Worm (Caenorhabditis elegans) whole organism, late embryonic: ENCODE measurements around the gene D1054.8.

Source experiments
- C08G9.2 ChIP-seq: sonication (generic microtip); optimal IDR thresholded peaks from 2 replicates; lab custom pipeline; 2016; ENCODE audit warnings: mild to moderate bottlenecking, missing genetic modification characterization, moderate library complexity, missing compliant biosample characterization
- C38D4.7 ChIP-seq: fragments of 200-800 bp; sonication (Bioruptor generic); optimal IDR thresholded peaks from 2 replicates; lab custom pipeline; 2018; ENCODE audit warnings: mild to moderate bottlenecking, missing genetic modification characterization, moderate library complexity, missing compliant biosample characterization
- F13H6.1 ChIP-seq: sonication (generic microtip); optimal IDR thresholded peaks from 2 replicates; lab custom pipeline; 2016; ENCODE audit warnings: missing genetic modification characterization, missing compliant biosample characterization
- ahr-1 ChIP-seq: sonication (generic microtip); optimal IDR thresholded peaks from 2 replicates; lab custom pipeline; 2016; ENCODE audit warnings: missing genetic modification characterization, missing compliant biosample characterization
- ama-1 ChIP-seq: fragments of 150-350 bp; optimal IDR thresholded peaks from 2 replicates; lab custom pipeline; 2014
- ceh-14 ChIP-seq: sonication (generic microtip); optimal IDR thresholded peaks from 2 replicates; lab custom pipeline; 2016; ENCODE audit warnings: missing genotype, missing genetic modification characterization, missing compliant biosample characterization
- ceh-19 ChIP-seq: fragments of 200-800 bp; sonication (Bioruptor generic); optimal IDR thresholded peaks from 2 replicates; lab custom pipeline; 2018; ENCODE audit warnings: mild to moderate bottlenecking, missing genetic modification characterization, missing compliant biosample characterization
- ceh-22 ChIP-seq: sonication (generic microtip); optimal IDR thresholded peaks from 2 replicates; lab custom pipeline; 2017; ENCODE audit warnings: missing biosample characterization, missing genetic modification characterization
- ceh-24 ChIP-seq: sonication (generic microtip); optimal IDR thresholded peaks from 2 replicates; lab custom pipeline; 2016; ENCODE audit warnings: mild to moderate bottlenecking, missing genetic modification characterization, missing compliant biosample characterization
- ceh-30 ChIP-seq: fragments of 150-350 bp; optimal IDR thresholded peaks from 2 replicates; lab custom pipeline; 2014; ENCODE audit warnings: missing biosample characterization, missing genetic modification characterization
- ceh-45 ChIP-seq: fragments of 200-800 bp; sonication (Bioruptor generic); IDR thresholded peaks from 2 replicates; pipeline ENCODE4 v1.3.6; 2022; ENCODE audit warnings: missing genetic modification reagents, missing genetic modification characterization, missing compliant biosample characterization
- ceh-6 ChIP-seq: fragments of 200-800 bp; sonication (Bioruptor generic); optimal IDR thresholded peaks from 2 replicates; lab custom pipeline; 2018; ENCODE audit warnings: mild to moderate bottlenecking, missing genetic modification characterization, missing compliant biosample characterization
- ceh-9 ChIP-seq: sonication (generic microtip); optimal IDR thresholded peaks from 2 replicates; lab custom pipeline; 2016; ENCODE audit warnings: mild to moderate bottlenecking, missing genetic modification characterization, inconsistent platforms, missing compliant biosample characterization
- dve-1 ChIP-seq: sonication (generic microtip); optimal IDR thresholded peaks from 2 replicates; lab custom pipeline; 2017; ENCODE audit warnings: antibody characterized with exemption, mild to moderate bottlenecking, missing genetic modification characterization, missing compliant biosample characterization
- elt-4 ChIP-seq: sonication (generic microtip); optimal IDR thresholded peaks from 2 replicates; lab custom pipeline; 2016; ENCODE audit warnings: missing genetic modification characterization, missing compliant biosample characterization
- fax-1 ChIP-seq: sonication (generic microtip); optimal IDR thresholded peaks from 2 replicates; lab custom pipeline; 2016; ENCODE audit warnings: missing genotype, missing genetic modification characterization, missing compliant biosample characterization
- gmeb-2 ChIP-seq: sonication (generic microtip); optimal IDR thresholded peaks from 2 replicates; lab custom pipeline; 2016; ENCODE audit warnings: missing genetic modification characterization, inconsistent platforms, missing compliant biosample characterization
- hlh-15 ChIP-seq: sonication (generic microtip); optimal IDR thresholded peaks from 2 replicates; lab custom pipeline; 2016; ENCODE audit warnings: missing genetic modification characterization, missing compliant biosample characterization
- hlh-8 ChIP-seq: sonication (generic microtip); optimal IDR thresholded peaks from 2 replicates; lab custom pipeline; 2016; ENCODE audit warnings: missing genotype, missing genetic modification characterization, missing compliant biosample characterization
- lin-11 ChIP-seq: fragments of 200-800 bp; sonication (Bioruptor generic); optimal IDR thresholded peaks from 2 replicates; lab custom pipeline; 2018; ENCODE audit warnings: mild to moderate bottlenecking, missing genetic modification characterization, missing compliant biosample characterization
- mec-3 ChIP-seq: sonication (generic microtip); optimal IDR thresholded peaks from 2 replicates; lab custom pipeline; 2016; ENCODE audit warnings: borderline replicate concordance, missing genetic modification characterization, missing compliant biosample characterization
- npax-4 ChIP-seq: sonication (generic microtip); optimal IDR thresholded peaks from 2 replicates; lab custom pipeline; 2016; ENCODE audit warnings: missing genetic modification characterization, missing compliant biosample characterization
- odd-2 ChIP-seq: sonication (generic microtip); optimal IDR thresholded peaks from 2 replicates; lab custom pipeline; 2017; ENCODE audit warnings: antibody characterized with exemption, mild to moderate bottlenecking, missing genetic modification characterization, missing compliant biosample characterization
- pag-3 ChIP-seq: sonication (generic microtip); optimal IDR thresholded peaks from 2 replicates; lab custom pipeline; 2016; ENCODE audit warnings: missing compliant biosample characterization, missing genetic modification characterization, borderline replicate concordance
- pax-1 ChIP-seq: fragments of 150-350 bp; optimal IDR thresholded peaks from 2 replicates; lab custom pipeline; 2014; ENCODE audit warnings: missing biosample characterization, missing genetic modification characterization
- pha-2 ChIP-seq: sonication (generic microtip); optimal IDR thresholded peaks from 2 replicates; lab custom pipeline; 2017; ENCODE audit warnings: mild to moderate bottlenecking, missing genetic modification characterization, missing compliant biosample characterization
- sox-2 ChIP-seq: fragments of 200-800 bp; sonication (Bioruptor generic); IDR thresholded peaks from 2 replicates; pipeline ENCODE4 v1.3.6; 2022; ENCODE audit warnings: missing genetic modification reagents, missing genetic modification characterization, missing compliant biosample characterization
- syd-9 ChIP-seq: sonication (generic microtip); optimal IDR thresholded peaks from 2 replicates; lab custom pipeline; 2016; ENCODE audit warnings: mild to moderate bottlenecking, missing genetic modification characterization, moderate library complexity, missing compliant biosample characterization
- tbx-7 ChIP-seq: sonication (generic microtip); optimal IDR thresholded peaks from 2 replicates; lab custom pipeline; 2016; ENCODE audit warnings: missing genotype, missing genetic modification characterization, missing compliant biosample characterization
- unc-3 ChIP-seq, 2 experiments: fragments of 200-800 bp in 1 of 2; sonication (Bioruptor generic) in 1 of 2; sonication (generic microtip) in 1 of 2; conservative IDR thresholded peaks in 1 of 2; optimal IDR thresholded peaks in 1 of 2; 2 replicates each; pipeline versions ENCODE4 v1.3.6 to Lab custom; 2016 to 2022; ENCODE audit warnings: missing compliant biosample characterization in 2 of 2, missing genetic modification characterization in 2 of 2, missing genetic modification reagents in 1 of 2
- unc-55 ChIP-seq: sonication (generic microtip); optimal IDR thresholded peaks from 2 replicates; lab custom pipeline; 2017; ENCODE audit warnings: missing biosample characterization, missing genetic modification reagents, missing genetic modification characterization
- unc-86 ChIP-seq: sonication (generic microtip); optimal IDR thresholded peaks from 2 replicates; lab custom pipeline; 2016; ENCODE audit warnings: missing genetic modification characterization, missing compliant biosample characterization
- zip-5 ChIP-seq: sonication (generic microtip); optimal IDR thresholded peaks from 2 replicates; lab custom pipeline; 2016; ENCODE audit warnings: missing genetic modification characterization, missing compliant biosample characterization
- ztf-16 ChIP-seq: sonication (generic microtip); optimal IDR thresholded peaks from 2 replicates; lab custom pipeline; 2017; ENCODE audit warnings: missing genetic modification characterization, missing compliant biosample characterization

Gene D1054.8

DNA sequence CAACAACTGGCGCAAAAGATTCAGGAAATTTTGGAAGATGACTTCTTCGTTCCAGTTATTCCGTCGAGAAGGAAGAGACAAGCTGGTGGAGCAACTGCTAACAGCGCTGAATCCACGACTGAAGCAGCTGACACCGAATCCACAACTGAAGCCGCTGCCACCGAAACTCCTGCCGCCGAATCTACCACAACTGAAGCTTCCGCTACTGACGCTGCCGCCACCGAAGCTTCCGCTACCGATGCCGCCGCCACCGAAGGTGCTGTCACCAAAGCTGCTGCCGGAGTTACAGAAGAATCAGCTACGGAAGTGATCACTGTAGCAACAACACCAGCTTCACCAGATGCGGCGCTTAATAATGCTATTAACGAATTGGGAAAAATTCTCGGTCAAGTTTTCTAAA, 10.4 kb downstream of the D1054.8 start:
- TF ChIP-seq unc-55 (GFP tag; lab: Kevin White, UChicago): no peak
- no peak for TF ChIP-seq hlh-8 (tag; lab: Kevin White, UChicago)
- no peak for TF ChIP-seq F13H6.1 (tag; lab: Kevin White, UChicago)
- no peak for TF ChIP-seq elt-4 (tag; lab: Kevin White, UChicago)
- no peak for TF ChIP-seq pha-2 (tag; lab: Kevin White, UChicago)
- TF ChIP-seq tbx-7: no peak
- TF ChIP-seq ceh-45 (GFP tag; lab: Robert Waterston, UW): no peak
- no peak for TF ChIP-seq syd-9 (tag; lab: Kevin White, UChicago)
- no peak for TF ChIP-seq ceh-24 (tag; lab: Kevin White, UChicago)
- TF ChIP-seq ahr-1 (tag; lab: Kevin White, UChicago): no peak
- TF ChIP-seq, all 69 proteins: peak for 0

- TF ChIP-seq zip-5 (tag; lab: Kevin White, UChicago) (no peak), ceh-45 (GFP tag; lab: Robert Waterston, UW) (no peak), unc-86 (tag; lab: Kevin White, UChicago) (no peak), ceh-14 (tag; lab: Kevin White, UChicago) (no peak), F13H6.1 (tag; lab: Kevin White, UChicago) (no peak), pha-2 (tag; lab: Kevin White, UChicago) (no peak), C08G9.2 (tag; lab: Kevin White, UChicago) (no peak), dve-1 (tag; lab: Kevin White, UChicago) (no peak), ama-1 (lab: Kevin White, UChicago) (no peak), odd-2 (no peak), ceh-30 (tag; lab: Kevin White, UChicago) (no peak)
These were observed 11.4 kb downstream of the D1054.8 start, which contains the start of gene D1054.19 for ce11 chrV:10795494-10795893. Gene D1054.19, plus strand, starts transcription at chrV:10795794.

- TF ChIP-seq ceh-30 (tag; lab: Kevin White, UChicago) (no peak), pag-3 (tag; lab: Kevin White, UChicago) (no peak), ceh-22 (tag; lab: Kevin White, UChicago) (no peak), ceh-19 (GFP tag; lab: Kevin White, UChicago) (no peak), ztf-16 (tag; lab: Kevin White, UChicago) (no peak), npax-4 (tag; lab: Kevin White, UChicago) (no peak), ceh-9 (tag; lab: Kevin White, UChicago) (no peak), hlh-15 (tag; lab: Kevin White, UChicago) (no peak), ceh-6 (GFP tag; lab: Kevin White, UChicago) (no peak), pax-1 (tag; lab: Kevin White, UChicago) (no peak), sox-2 (GFP tag; lab: Robert Waterston, UW) (no peak), ceh-45 (GFP tag; lab: Robert Waterston, UW) (no peak), dve-1 (tag; lab: Kevin White, UChicago) (no peak), hlh-8 (tag; lab: Kevin White, UChicago) (no peak), unc-3 (GFP tag; conservative IDR thresholded peaks at IDR 0.05; lab: Robert Waterston, UW) (no peak), unc-3 (tag; optimal IDR thresholded peaks at IDR 0.05; lab: Kevin White, UChicago) (no peak), C38D4.7 (GFP tag; lab: Kevin White, UChicago) (no peak), syd-9 (tag; lab: Kevin White, UChicago) (no peak), fax-1 (tag; lab: Kevin White, UChicago) (no peak), gmeb-2 (tag; lab: Kevin White, UChicago) (no peak), lin-11 (tag; lab: Kevin White, UChicago) (no peak)
These were observed 14.0 kb downstream of the D1054.8 start, which contains the start of gene srh-184 for ce11 chrV:10798090-10798489. Gene srh-184, minus strand, starts transcription at chrV:10798190.

DNA sequence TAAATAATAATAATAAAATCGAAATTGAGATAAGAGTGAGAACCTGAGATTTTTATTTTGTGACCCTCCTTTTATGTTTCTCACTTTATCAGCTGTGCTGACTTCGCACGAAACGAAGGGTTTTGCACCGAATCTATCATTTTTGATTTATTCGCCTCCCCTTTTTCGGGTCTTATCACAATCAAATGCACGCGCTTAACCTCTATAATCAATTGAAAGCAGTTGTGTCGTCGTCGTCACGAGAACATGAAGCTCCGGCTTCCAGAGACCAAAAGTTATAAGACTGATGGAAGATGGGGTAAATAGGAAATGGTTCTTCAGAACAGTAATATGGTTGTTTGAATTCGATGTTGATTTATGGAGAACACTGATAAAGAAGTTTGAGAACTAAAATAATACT, 17.0 kb downstream of the D1054.8 start, which contains the start of gene D1054.18:
D1054.18 (minus strand) TSS at position 45 of the 400 bp plus-strand sequence.
- TF ChIP-seq mec-3 (tag; lab: Kevin White, UChicago): no peak
- TF ChIP-seq fax-1 (tag; lab: Kevin White, UChicago): no peak
- TF ChIP-seq ztf-16 (tag; lab: Kevin White, UChicago): no peak
- TF ChIP-seq unc-86 (tag; lab: Kevin White, UChicago): no peak
- TF ChIP-seq tbx-7: no peak
